Worm (Caenorhabditis elegans): Measurements from ENCODE around the gene F46C3.2.

DNA sequence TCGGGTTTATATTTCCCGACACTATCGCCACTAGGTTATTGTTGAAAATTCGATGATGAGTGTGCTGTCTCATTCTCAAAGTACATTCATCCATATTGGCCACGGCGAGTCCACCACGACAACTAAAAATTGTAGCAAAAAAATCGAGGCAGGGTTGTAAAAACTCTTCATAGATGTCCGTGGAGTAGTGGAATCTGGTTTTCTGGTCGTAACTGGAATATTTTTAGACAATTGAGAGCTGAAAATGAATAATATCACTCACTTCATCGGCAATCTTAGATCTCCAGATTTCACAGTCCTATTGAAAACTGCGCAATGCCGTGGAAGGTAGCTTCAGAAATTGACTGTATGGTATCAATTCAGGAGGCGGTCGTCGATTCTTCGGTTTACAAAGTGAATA is 16.9 kb upstream of the F46C3.2 start:
- TF ChIP-seq W03F9.2 (tag; optimal IDR thresholded peaks at IDR 0.05) (no peak), him-1 (tag; optimal IDR thresholded peaks at IDR 0.05) (no peak), dao-5 (tag; optimal IDR thresholded peaks at IDR 0.05) (no peak)
